Worm (Caenorhabditis elegans): Measurements from ENCODE around the gene oac-30.

DNA sequence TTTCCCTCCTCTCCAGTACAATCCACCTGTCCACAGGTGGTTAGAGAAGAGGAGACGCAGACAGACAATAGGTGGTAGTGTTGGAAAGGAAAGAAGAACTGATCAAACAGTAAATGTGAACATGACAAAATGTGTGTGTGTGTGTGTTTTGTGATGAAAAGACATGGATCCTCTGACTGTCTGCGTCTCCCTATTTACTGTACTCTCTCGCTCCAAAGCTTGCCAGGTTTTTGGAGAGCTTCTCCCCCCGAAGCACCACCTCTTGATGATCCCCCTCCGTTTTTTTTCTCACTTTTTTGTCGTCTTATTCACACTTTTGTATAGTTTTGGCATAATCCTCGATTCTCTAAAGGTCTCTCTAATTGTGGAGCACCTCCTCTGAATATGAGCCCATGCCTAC lies 49.4 kb downstream of the oac-30 start:
- no peak for TF ChIP-seq aly-2 (tag; optimal IDR thresholded peaks at IDR 0.05)
- no peak for TF ChIP-seq lin-39 (tag; optimal IDR thresholded peaks at IDR 0.05)
